Fruit fly (Drosophila melanogaster): Measurements from ENCODE around the gene CtsL4.
A peak's percentile ranks its signal among the peaks of the same experiment; 100 is the strongest.

Gene CtsL4

DNA sequence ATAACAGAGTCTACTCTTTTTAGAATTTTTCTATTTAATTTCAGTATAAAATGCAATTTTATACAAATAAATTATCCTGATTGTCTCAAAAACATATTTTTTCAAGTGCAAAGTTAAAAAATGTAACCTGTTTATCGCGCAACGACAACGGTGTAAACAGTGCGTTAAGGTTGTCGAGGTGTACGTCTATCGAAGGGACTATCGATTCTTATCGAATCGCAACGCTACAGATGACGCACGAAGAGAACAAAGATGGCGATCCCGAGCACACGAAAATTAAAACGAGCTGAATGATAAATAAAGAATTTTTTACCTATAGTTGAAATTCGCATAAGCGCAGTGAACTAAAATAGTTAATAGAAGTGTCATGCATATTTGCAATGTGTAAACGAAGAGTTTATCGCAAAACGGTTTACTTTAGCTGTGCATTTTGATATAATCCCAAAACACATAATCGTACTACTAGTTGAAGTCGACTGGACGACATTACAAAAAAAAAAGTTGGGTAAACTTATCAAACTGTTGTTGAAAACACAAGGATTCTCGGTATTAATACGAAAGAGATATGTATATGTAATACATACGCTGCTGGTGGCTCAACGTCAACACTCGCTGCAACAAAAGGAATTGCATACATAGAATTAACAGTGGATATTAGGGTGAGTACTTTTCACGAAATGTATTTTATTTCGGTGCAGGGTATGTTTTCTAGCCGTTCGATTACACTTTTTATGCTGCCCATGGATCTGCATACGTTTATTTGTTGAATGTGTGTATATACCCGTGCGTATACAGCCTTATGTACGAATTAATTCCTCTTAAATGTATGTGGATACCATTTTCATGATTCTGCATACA lies 31.7 kb upstream of the CtsL4 start, which contains the start of gene da (continued):
- no peak for TF ChIP-seq Stat92E (GFP tag; optimal IDR thresholded peaks at IDR 0.05)
- no peak for TF ChIP-seq tio (GFP tag; optimal IDR thresholded peaks at IDR 0.05)
- TF ChIP-seq HHEX (GFP tag; optimal IDR thresholded peaks at IDR 0.05): peak; percentile 40
- peak; percentile 52 for TF ChIP-seq Nf-YC (tag; optimal IDR thresholded peaks at IDR 0.05)
- TF ChIP-seq CG10959 (GFP tag; IDR thresholded peaks at IDR 0.05): no peak
- no peak for TF ChIP-seq CG10565 (GFP tag; optimal IDR thresholded peaks at IDR 0.05)
- no peak for TF ChIP-seq Poxn (GFP tag; IDR thresholded peaks at IDR 0.05)
- TF ChIP-seq Sin3A (optimal IDR thresholded peaks at IDR 0.05): no peak
- peak in 2 of 3 experiments; percentile 42 to 92 for TF ChIP-seq lola (GFP tag; optimal IDR thresholded peaks at IDR 0.05)
- peak; percentile 49; the same call in 1 of the 3 replicates for TF ChIP-seq ken (GFP tag; IDR thresholded peaks at IDR 0.05)
- TF ChIP-seq CG2199 (GFP tag; IDR thresholded peaks at IDR 0.05): 0 out of 3 replicates have a peak, but pooled peaks have one; percentile 68
- TF ChIP-seq CG32767 (GFP tag; IDR thresholded peaks at IDR 0.05): peak; percentile 30; the same call in 1 of the 2 replicates
- TF ChIP-seq CG10543 (GFP tag; optimal IDR thresholded peaks at IDR 0.05): peak; percentile 21
- peak; percentile 25 for TF ChIP-seq CG2875 (GFP tag; optimal IDR thresholded peaks at IDR 0.05)
- TF ChIP-seq en (GFP tag; optimal IDR thresholded peaks at IDR 0.05): no peak
- TF ChIP-seq vfl (GFP tag; optimal IDR thresholded peaks at IDR 0.05): peak; percentile 53
- peak; percentile 38 for TF ChIP-seq Side (GFP tag; optimal IDR thresholded peaks at IDR 0.05)
- TF ChIP-seq CG6254 (GFP tag; optimal IDR thresholded peaks at IDR 0.05): no peak
- TF ChIP-seq Antp (GFP tag; optimal IDR thresholded peaks at IDR 0.05): peak; percentile 57
- TF ChIP-seq Meics (GFP tag; optimal IDR thresholded peaks at IDR 0.05): peak; percentile 61
- peak; percentile 60 for TF ChIP-seq bbx (GFP tag; IDR thresholded peaks at IDR 0.05; ENCODE audit: partially characterized antibody)
- no peak for TF ChIP-seq CG2889 (GFP tag; IDR thresholded peaks at IDR 0.05)
- peak; percentile 61; the same call in 2 of the 3 replicates for TF ChIP-seq HLH4C (GFP tag; IDR thresholded peaks at IDR 0.05; ENCODE audit: partially characterized antibody)
- TF ChIP-seq CG9727 (GFP tag; optimal IDR thresholded peaks at IDR 0.05): peak; percentile 40
- 0 out of 2 replicates have a peak, but pooled peaks have one; percentile 29 for TF ChIP-seq CG7372 (GFP tag; IDR thresholded peaks at IDR 0.05)
- peak; percentile 64 for TF ChIP-seq jumu (GFP tag; optimal IDR thresholded peaks at IDR 0.05)
- TF ChIP-seq CG4854 (GFP tag; optimal IDR thresholded peaks at IDR 0.05): peak; percentile 8
- TF ChIP-seq Hr78 (GFP tag; optimal IDR thresholded peaks at IDR 0.05): peak in 1 of 2 experiments; percentile 8
- peak; percentile 43 for TF ChIP-seq CrebB (tag; optimal IDR thresholded peaks at IDR 0.05)
- no peak for TF ChIP-seq CG6175 (GFP tag; IDR thresholded peaks at IDR 0.05)
- TF ChIP-seq run (tag; optimal IDR thresholded peaks at IDR 0.05): no peak
- TF ChIP-seq gcm2 (GFP tag; optimal IDR thresholded peaks at IDR 0.05): no peak
- TF ChIP-seq CG16813 (GFP tag; IDR thresholded peaks at IDR 0.05; ENCODE audit: partially characterized antibody): peak; percentile 64
- TF ChIP-seq CG9609 (GFP tag; optimal IDR thresholded peaks at IDR 0.05): peak; percentile 56
- TF ChIP-seq CG10267 (tag; optimal IDR thresholded peaks at IDR 0.05): peak; percentile 64
- no peak for TF ChIP-seq CG43689 (GFP tag; IDR thresholded peaks at IDR 0.05)
- peak; percentile 63 for TF ChIP-seq Atf6 (GFP tag; IDR thresholded peaks at IDR 0.05)
- no peak for TF ChIP-seq eyg (GFP tag; optimal IDR thresholded peaks at IDR 0.05)
- peak; percentile 63 for TF ChIP-seq CG2678 (tag; optimal IDR thresholded peaks at IDR 0.05)
- no peak for TF ChIP-seq CG5180 (GFP tag; optimal IDR thresholded peaks at IDR 0.05)
- no peak for TF ChIP-seq CG2202 (tag; optimal IDR thresholded peaks at IDR 0.05)
- peak; percentile 22 for TF ChIP-seq CG33213 (GFP tag; optimal IDR thresholded peaks at IDR 0.05)
- no peak for TF ChIP-seq CG8281 (tag; optimal IDR thresholded peaks at IDR 0.05)
- peak; percentile 49 for TF ChIP-seq CG13775 (GFP tag; optimal IDR thresholded peaks at IDR 0.05)
- peak; percentile 35 for TF ChIP-seq CG4820 (GFP tag; optimal IDR thresholded peaks at IDR 0.05)
- TF ChIP-seq Atf3 (GFP tag; optimal IDR thresholded peaks at IDR 0.05): peak; percentile 72
- TF ChIP-seq CG12769 (tag; optimal IDR thresholded peaks at IDR 0.05): no peak
- no peak for TF ChIP-seq jigr1 (GFP tag; IDR thresholded peaks at IDR 0.05)
